Fruit fly (Drosophila melanogaster) Kc167 (cell line): ENCODE results near the gene mthl10.

Experiments used
- Sin3A ChIP-seq: fragments of >200 bp; optimal IDR thresholded peaks from 2 replicates; lab custom pipeline; 2018; ENCODE audit warnings: missing external identifiers
- h ChIP-seq: fragments of >200 bp; optimal IDR thresholded peaks from 3 replicates; lab custom pipeline; 2018; ENCODE audit warnings: missing external identifiers
- insv ChIP-seq: fragments of >200 bp; optimal IDR thresholded peaks from 3 replicates; lab custom pipeline; 2018; ENCODE audit warnings: missing external identifiers
- ttk ChIP-seq: sonication (Bioruptor generic); optimal IDR thresholded peaks from 2 replicates; lab custom pipeline; 2017; ENCODE audit warnings: missing external identifiers

- TF ChIP-seq h (no peak), insv (lab: Kevin White, UChicago) (no peak), Sin3A (lab: Kevin White, UChicago) (no peak), ttk (lab: Kevin White, UChicago) (no peak)
Measured at dm6 chr3L:291583-292145, 51.1 kb downstream of the mthl10 start.
